Worm (Caenorhabditis elegans): ENCODE results near the gene ZC190.5.

ZC190.5 gene

DNA sequence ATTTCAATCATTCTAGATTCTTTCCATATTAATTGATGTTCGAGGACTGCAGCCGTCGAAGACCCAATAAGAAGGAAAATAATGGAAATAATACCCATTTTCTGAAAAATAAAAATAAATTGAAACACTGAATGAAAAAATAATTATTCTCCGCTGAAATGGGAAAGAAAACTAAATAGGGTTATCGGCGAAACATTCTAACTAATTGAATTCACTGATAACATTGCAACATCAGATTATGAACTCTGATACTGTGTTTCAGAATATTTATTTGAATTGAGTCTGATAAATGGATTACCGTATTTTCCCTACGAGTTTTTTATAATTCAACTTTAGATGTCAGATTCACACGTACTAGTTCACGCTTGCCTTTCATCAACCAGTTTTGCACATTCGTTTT, 30.3 kb downstream of the ZC190.5 start, which contains the start of gene asp-13:
Gene asp-13 (minus strand): TSS at position 101 of the 400 bp plus-strand sequence.
- TF ChIP-seq sox-4 (tag; optimal IDR thresholded peaks at IDR 0.05) (no peak), hlh-8 (tag; optimal IDR thresholded peaks at IDR 0.05) (no peak), tbx-2 (tag; optimal IDR thresholded peaks at IDR 0.05) (no peak), K02D7.2 (tag; optimal IDR thresholded peaks at IDR 0.05) (no peak), madf-2 (tag; optimal IDR thresholded peaks at IDR 0.05) (no peak), dve-1 (tag; optimal IDR thresholded peaks at IDR 0.05) (no peak)

DNA sequence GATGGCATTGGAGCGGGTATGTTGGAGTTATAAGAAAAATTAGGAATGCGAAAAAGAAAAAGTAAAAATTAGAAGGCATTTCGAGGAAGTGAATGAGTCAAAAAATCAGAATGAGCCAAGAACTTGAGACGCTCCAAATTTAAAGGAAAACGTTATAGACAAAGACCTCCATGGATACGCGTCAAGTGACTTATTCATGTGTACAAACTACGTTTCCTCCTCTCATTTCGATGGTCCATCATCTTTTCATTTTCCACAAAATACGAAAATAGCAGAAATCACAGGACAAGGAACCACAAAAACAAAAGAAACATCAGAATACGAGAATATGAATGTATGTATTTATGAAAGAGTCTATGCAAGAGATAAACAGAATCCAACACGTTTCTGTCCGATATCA, 32.1 kb downstream of the ZC190.5 start, which contains the start of gene F28A12.3:
Gene F28A12.3 (minus strand): TSS at position 101 of the 400 bp plus-strand sequence.
- TF ChIP-seq ceh-34 (tag; optimal IDR thresholded peaks at IDR 0.05) = no peak
- TF ChIP-seq syd-9 (tag; optimal IDR thresholded peaks at IDR 0.05) = no peak
- no peak for TF ChIP-seq che-1 (tag; optimal IDR thresholded peaks at IDR 0.05)
- no peak for TF ChIP-seq hlh-8 (tag; optimal IDR thresholded peaks at IDR 0.05)
- TF ChIP-seq pha-2 (tag; optimal IDR thresholded peaks at IDR 0.05) = no peak
- TF ChIP-seq ceh-30 (tag; optimal IDR thresholded peaks at IDR 0.05) = no peak
- TF ChIP-seq hlh-6 (tag; optimal IDR thresholded peaks at IDR 0.05) = no peak
- no peak for TF ChIP-seq sox-2 (GFP tag; IDR thresholded peaks at IDR 0.05)
- TF ChIP-seq ceh-2 (tag; optimal IDR thresholded peaks at IDR 0.05) = no peak
- TF ChIP-seq ahr-1 (tag; optimal IDR thresholded peaks at IDR 0.05) = no peak
- no peak for TF ChIP-seq hlh-30 (tag; optimal IDR thresholded peaks at IDR 0.05; ENCODE audit: insufficient read depth)

DNA sequence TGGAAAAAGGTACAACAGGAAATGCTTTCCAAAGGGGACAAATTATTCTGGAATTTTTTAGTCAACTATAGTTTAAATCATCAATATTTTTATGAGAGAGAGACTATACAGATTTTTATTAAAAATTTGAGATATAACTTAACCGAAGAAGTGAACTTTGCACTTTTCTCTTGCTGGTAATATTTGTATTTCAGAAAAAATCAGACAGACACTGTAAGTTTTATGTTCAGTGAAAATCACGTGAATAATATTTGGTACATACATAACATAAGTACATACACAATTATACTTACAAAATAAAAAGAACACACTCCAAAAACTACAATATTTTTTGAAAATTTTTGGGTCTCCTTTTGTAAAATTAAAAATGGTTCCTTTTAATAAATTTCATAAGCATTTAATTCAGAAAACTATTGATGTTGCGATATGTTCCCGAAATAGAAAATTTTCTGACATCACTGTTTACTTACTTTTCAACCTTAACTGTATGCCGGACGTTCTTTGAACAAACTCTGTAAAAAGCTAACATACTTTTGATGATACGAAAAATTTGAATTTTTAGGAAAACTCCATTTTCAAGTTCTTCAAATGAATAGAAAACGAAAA, 35.6 kb downstream of the ZC190.5 start, which contains the start of the genes F28A12.10 and acd-4:
Gene F28A12.10 (minus strand): TSS at position 101 of the 606 bp plus-strand sequence.
Gene acd-4 (plus strand): TSS at position 556 of the 606 bp plus-strand sequence.
- TF ChIP-seq nhr-11 (tag; optimal IDR thresholded peaks at IDR 0.05) (no peak), ceh-14 (tag; optimal IDR thresholded peaks at IDR 0.05) (no peak), eyg-1 (tag; optimal IDR thresholded peaks at IDR 0.05) (no peak), unc-42 (tag; optimal IDR thresholded peaks at IDR 0.05) (no peak), ceh-34 (tag; optimal IDR thresholded peaks at IDR 0.05) (no peak), ceh-48 (tag; optimal IDR thresholded peaks at IDR 0.05) (no peak), ceh-45 (GFP tag; IDR thresholded peaks at IDR 0.05) (no peak), ceh-2 (tag; optimal IDR thresholded peaks at IDR 0.05) (no peak)

DNA sequence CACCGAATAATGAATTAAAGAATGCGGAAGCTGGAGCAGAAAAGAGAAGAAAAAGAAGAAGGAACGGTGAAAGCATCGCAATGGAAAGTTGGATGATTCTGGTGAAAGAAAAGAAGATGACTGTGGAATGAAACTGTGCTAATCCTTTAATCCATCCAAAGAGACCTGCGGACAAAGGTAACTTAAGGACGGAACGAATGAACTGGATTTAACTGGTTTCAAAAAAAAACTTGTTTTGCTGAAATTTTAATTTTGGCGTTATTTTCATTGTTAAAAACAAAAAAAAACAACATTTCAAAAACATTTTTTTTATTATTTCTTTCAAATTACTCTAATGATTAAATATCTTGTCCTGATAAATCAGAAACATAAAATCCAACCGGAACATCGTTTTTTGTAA, 36.5 kb downstream of the ZC190.5 start, which contains the start of gene grl-12:
Gene grl-12 (minus strand): TSS at position 101 of the 400 bp plus-strand sequence.
- TF ChIP-seq unc-86 (tag; optimal IDR thresholded peaks at IDR 0.05) (no peak), syd-9 (tag; optimal IDR thresholded peaks at IDR 0.05) (no peak), rnt-1 (tag; optimal IDR thresholded peaks at IDR 0.05) (no peak), pha-4 (tag; optimal IDR thresholded peaks at IDR 0.05) (no peak), K09A11.1 (tag; optimal IDR thresholded peaks at IDR 0.05; ENCODE audit: insufficient read depth) (no peak), T23F11.4 (GFP tag; optimal IDR thresholded peaks at IDR 0.05) (no peak), npax-4 (tag; optimal IDR thresholded peaks at IDR 0.05) (no peak), ref-2 (tag; optimal IDR thresholded peaks at IDR 0.05) (no peak), che-1 (tag; optimal IDR thresholded peaks at IDR 0.05) (no peak), pax-1 (tag; optimal IDR thresholded peaks at IDR 0.05) (no peak), ceh-22 (tag; optimal IDR thresholded peaks at IDR 0.05) (no peak), nhr-11 (tag; optimal IDR thresholded peaks at IDR 0.05) (no peak), hlh-6 (tag; optimal IDR thresholded peaks at IDR 0.05) (no peak), zip-5 (tag; optimal IDR thresholded peaks at IDR 0.05) (no peak), dmd-4 (tag; optimal IDR thresholded peaks at IDR 0.05; ENCODE audit: borderline replicate concordance) (no peak), C38D4.7 (GFP tag; optimal IDR thresholded peaks at IDR 0.05) (no peak)

DNA sequence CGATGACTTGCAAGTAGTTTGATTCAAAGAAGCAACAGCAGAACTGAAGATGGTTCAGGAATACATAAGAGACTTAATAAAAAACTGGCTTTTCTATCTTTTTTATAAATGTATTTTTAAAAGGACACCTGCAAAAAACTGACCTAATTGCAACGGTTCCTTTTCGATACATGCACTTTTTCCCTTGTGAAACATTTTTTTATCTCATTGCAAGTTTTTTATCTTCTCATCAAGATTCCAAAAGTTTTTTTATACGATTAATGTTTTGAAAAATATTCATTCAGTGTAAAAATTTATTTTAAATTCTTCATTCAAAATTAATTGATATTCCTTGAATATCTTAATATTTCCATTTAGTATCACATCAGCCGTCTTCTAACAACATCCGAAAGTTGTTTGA, 37.8 kb downstream of the ZC190.5 start, which contains the start of gene oac-29:
Gene oac-29 (minus strand): TSS at position 101 of the 400 bp plus-strand sequence.
- no peak for TF ChIP-seq fkh-6 (tag; optimal IDR thresholded peaks at IDR 0.05)
- TF ChIP-seq ref-2 (tag; optimal IDR thresholded peaks at IDR 0.05) = no peak
- no peak for TF ChIP-seq fkh-10 (GFP tag; optimal IDR thresholded peaks at IDR 0.05)
- TF ChIP-seq mec-3 (tag; optimal IDR thresholded peaks at IDR 0.05; ENCODE audit: borderline replicate concordance) = no peak
- TF ChIP-seq pag-3 (tag; optimal IDR thresholded peaks at IDR 0.05; ENCODE audit: borderline replicate concordance) = no peak
- TF ChIP-seq lim-6 (tag; optimal IDR thresholded peaks at IDR 0.05) = no peak
- TF ChIP-seq gmeb-2 (tag; optimal IDR thresholded peaks at IDR 0.05) = no peak
- TF ChIP-seq ceh-22 (tag; optimal IDR thresholded peaks at IDR 0.05) = no peak
